Worm (Caenorhabditis elegans): ENCODE results near the gene dnj-2.

dnj-2 gene

DNA sequence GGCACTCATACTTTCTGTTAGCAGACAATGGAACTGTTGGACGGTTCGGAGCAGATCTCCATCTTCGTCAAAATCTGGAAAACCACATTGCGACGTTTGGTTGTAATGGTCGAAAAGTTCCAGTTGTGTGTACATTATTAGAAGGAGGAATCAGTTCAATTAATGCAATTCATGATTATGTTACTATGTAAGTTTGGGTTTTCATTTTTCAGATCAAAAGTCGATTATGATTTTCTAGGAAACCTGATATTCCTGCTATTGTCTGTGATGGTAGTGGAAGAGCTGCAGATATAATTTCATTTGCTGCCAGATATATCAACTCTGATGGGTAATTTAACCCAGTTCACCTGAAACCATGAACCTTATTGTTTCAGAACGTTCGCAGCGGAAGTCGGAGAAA, 37.8 kb downstream of the dnj-2 start:
- no peak for TF ChIP-seq zip-8 (tag; optimal IDR thresholded peaks at IDR 0.05)
- no peak for TF ChIP-seq cnd-1 (tag; optimal IDR thresholded peaks at IDR 0.05)
- TF ChIP-seq drap-1 (GFP tag; optimal IDR thresholded peaks at IDR 0.05): no peak
- no peak for TF ChIP-seq hlh-1 (tag; optimal IDR thresholded peaks at IDR 0.05)
- no peak for TF ChIP-seq mls-2 (tag; optimal IDR thresholded peaks at IDR 0.05)
- TF ChIP-seq unc-39 (tag; optimal IDR thresholded peaks at IDR 0.05): no peak
- TF ChIP-seq mep-1 (tag; optimal IDR thresholded peaks at IDR 0.05): no peak
- TF ChIP-seq nhr-76 (tag; optimal IDR thresholded peaks at IDR 0.05): no peak
- no peak for TF ChIP-seq ceh-39 (tag; optimal IDR thresholded peaks at IDR 0.05)
- no peak for TF ChIP-seq tbx-8 (GFP tag; optimal IDR thresholded peaks at IDR 0.05)
- no peak for TF ChIP-seq sem-2 (GFP tag; optimal IDR thresholded peaks at IDR 0.05)
- no peak for TF ChIP-seq ztf-11 (tag; optimal IDR thresholded peaks at IDR 0.05)
- no peak for TF ChIP-seq nhr-2 (tag; optimal IDR thresholded peaks at IDR 0.05)
- no peak for TF ChIP-seq ceh-83 (GFP tag; optimal IDR thresholded peaks at IDR 0.05)

DNA sequence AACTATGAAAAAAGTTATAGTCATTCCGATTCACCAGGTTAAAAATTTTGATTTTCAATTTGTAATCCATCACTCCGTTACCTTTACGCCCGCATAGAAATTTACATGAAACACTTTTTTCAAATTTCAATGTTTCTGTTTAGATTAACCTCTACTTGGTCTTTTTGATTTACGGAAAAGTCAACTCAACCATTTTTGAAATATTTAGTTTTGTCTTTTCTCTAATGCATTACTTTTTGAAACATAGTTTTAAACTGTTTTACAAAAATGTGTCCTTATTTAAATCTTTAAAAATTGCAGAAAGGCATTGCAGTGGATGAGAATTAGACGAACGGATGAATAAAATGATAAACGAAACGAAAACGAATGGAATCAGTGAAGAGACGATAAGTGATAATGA, 40.6 kb downstream of the dnj-2 start, which contains the start of gene gtl-2:
TSS of gene gtl-2 (plus strand) at position 301 of the 400 bp plus-strand sequence.
- TF ChIP-seq ces-1 (GFP tag; optimal IDR thresholded peaks at IDR 0.05) (no peak), bed-3 (GFP tag; optimal IDR thresholded peaks at IDR 0.05) (no peak), lin-32 (GFP tag; optimal IDR thresholded peaks at IDR 0.05) (no peak), mab-5 (tag; optimal IDR thresholded peaks at IDR 0.05) (no peak), snpc-4 (tag; optimal IDR thresholded peaks at IDR 0.05) (no peak), zip-8 (tag; optimal IDR thresholded peaks at IDR 0.05) (no peak), unc-120 (tag; optimal IDR thresholded peaks at IDR 0.05; ENCODE audit: poor library complexity, severe bottlenecking) (no peak), ztf-11 (tag; optimal IDR thresholded peaks at IDR 0.05) (no peak), blmp-1 (tag; optimal IDR thresholded peaks at IDR 0.05) (no peak), flh-1 (GFP tag; optimal IDR thresholded peaks at IDR 0.05) (no peak), nhr-2 (tag; optimal IDR thresholded peaks at IDR 0.05) (no peak), M03D4.4 (tag; optimal IDR thresholded peaks at IDR 0.05) (no peak), tbx-8 (GFP tag; optimal IDR thresholded peaks at IDR 0.05) (no peak), sptf-1 (tag; optimal IDR thresholded peaks at IDR 0.05) (no peak), ham-2 (GFP tag; optimal IDR thresholded peaks at IDR 0.05) (no peak), lsy-2 (tag; optimal IDR thresholded peaks at IDR 0.05) (no peak)

DNA sequence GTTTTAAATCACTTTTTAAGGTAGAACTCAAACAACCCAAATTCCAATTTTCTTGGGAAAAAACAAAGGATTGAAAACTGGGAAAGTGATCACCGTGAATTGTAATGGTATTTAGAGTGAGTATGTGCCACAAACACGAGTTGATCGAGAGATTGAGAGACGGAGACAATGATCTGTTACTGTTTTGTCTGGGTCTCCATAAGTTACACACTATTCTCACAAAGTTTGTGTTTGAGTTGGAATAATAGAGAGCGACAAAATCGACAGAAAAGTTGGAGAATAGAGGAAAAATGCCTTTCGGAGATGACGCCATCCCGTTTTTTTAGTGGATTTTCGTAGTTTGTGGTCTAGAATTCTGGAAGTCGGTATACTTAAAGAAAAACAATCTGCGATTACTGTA, 42.5 kb downstream of the dnj-2 start, which contains the start of gene nhr-7:
TSS of gene nhr-7 (minus strand) at position 101 of the 400 bp plus-strand sequence.
- TF ChIP-seq ztf-11 (tag; optimal IDR thresholded peaks at IDR 0.05) (no peak), sptf-1 (tag; optimal IDR thresholded peaks at IDR 0.05) (no peak), unc-62 (GFP tag; optimal IDR thresholded peaks at IDR 0.05) (no peak), M03D4.4 (tag; optimal IDR thresholded peaks at IDR 0.05) (no peak), nhr-2 (tag; optimal IDR thresholded peaks at IDR 0.05) (no peak), elt-1 (tag; optimal IDR thresholded peaks at IDR 0.05; ENCODE audit: borderline replicate concordance, insufficient read depth) (no peak), ceh-39 (tag; optimal IDR thresholded peaks at IDR 0.05) (no peak), sem-2 (GFP tag; optimal IDR thresholded peaks at IDR 0.05) (no peak), blmp-1 (tag; optimal IDR thresholded peaks at IDR 0.05) (no peak), nhr-28 (tag; optimal IDR thresholded peaks at IDR 0.05) (no peak), nhr-76 (tag; optimal IDR thresholded peaks at IDR 0.05) (no peak), mls-2 (tag; optimal IDR thresholded peaks at IDR 0.05) (no peak), tbx-8 (GFP tag; optimal IDR thresholded peaks at IDR 0.05) (no peak)

DNA sequence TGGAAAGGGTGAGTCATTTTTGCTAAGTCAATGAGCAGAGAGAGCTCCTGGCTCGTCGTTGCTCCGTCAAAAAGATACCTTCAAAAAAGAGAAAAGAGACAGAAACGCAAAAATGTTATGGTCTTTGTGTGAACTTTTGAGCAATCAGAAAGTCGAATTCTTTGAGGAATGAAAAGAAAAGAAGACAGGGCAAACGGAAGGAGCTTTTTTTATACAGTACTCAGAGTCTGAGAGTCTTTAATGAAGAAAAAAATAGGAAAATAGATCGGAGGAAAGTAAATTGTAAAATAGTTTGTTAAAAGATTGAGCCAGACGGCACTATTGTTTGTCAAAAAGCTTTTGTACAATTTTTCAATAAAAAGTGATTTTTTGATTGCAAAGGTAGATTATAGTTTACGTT, 44.3 kb downstream of the dnj-2 start:
- TF ChIP-seq unc-120 (tag; optimal IDR thresholded peaks at IDR 0.05; ENCODE audit: poor library complexity, severe bottlenecking) (no peak), mab-5 (tag; optimal IDR thresholded peaks at IDR 0.05) (no peak), lin-32 (GFP tag; optimal IDR thresholded peaks at IDR 0.05) (no peak), drap-1 (GFP tag; optimal IDR thresholded peaks at IDR 0.05) (no peak), unc-62 (GFP tag; optimal IDR thresholded peaks at IDR 0.05) (no peak), blmp-1 (tag; optimal IDR thresholded peaks at IDR 0.05) (no peak), flh-1 (GFP tag; optimal IDR thresholded peaks at IDR 0.05) (no peak), zip-8 (tag; optimal IDR thresholded peaks at IDR 0.05) (no peak), bed-3 (GFP tag; optimal IDR thresholded peaks at IDR 0.05) (no peak), cnd-1 (tag; optimal IDR thresholded peaks at IDR 0.05) (no peak), nhr-76 (tag; optimal IDR thresholded peaks at IDR 0.05) (no peak), M03D4.4 (tag; optimal IDR thresholded peaks at IDR 0.05) (no peak), elt-1 (tag; optimal IDR thresholded peaks at IDR 0.05; ENCODE audit: borderline replicate concordance, insufficient read depth) (no peak), elt-3 (tag; optimal IDR thresholded peaks at IDR 0.05) (no peak), nhr-28 (tag; optimal IDR thresholded peaks at IDR 0.05) (no peak), snpc-4 (tag; optimal IDR thresholded peaks at IDR 0.05) (no peak), nhr-237 (tag; optimal IDR thresholded peaks at IDR 0.05) (no peak), hlh-1 (tag; optimal IDR thresholded peaks at IDR 0.05) (no peak), ztf-11 (tag; optimal IDR thresholded peaks at IDR 0.05) (no peak)
